Fruit fly (Drosophila melanogaster) whole organism, embryonic: Measurements from ENCODE around the gene Root.

Experiments used
- Asciz ChIP-seq: fragments of 200-800 bp; sonication (Bioruptor generic); optimal IDR thresholded peaks from 2 replicates; lab custom pipeline; 2017; ENCODE audit warnings: missing biosample characterization, mild to moderate bottlenecking, missing genetic modification characterization, missing genetic modification reagents
- Bdp1 ChIP-seq: fragments of 200-800 bp; sonication (Bioruptor generic); optimal IDR thresholded peaks from 3 replicates; lab custom pipeline; 2016; ENCODE audit warnings: missing biosample characterization, missing genetic modification characterization
- CG10979 ChIP-seq: fragments of 200-800 bp; sonication (Bioruptor generic); optimal IDR thresholded peaks from 2 replicates; lab custom pipeline; 2018; ENCODE audit warnings: missing biosample characterization, mild to moderate bottlenecking, missing genetic modification characterization, moderate library complexity
- CG12769 ChIP-seq: fragments of 200-800 bp; sonication (Bioruptor generic); optimal IDR thresholded peaks from 2 replicates; lab custom pipeline; 2019; ENCODE audit warnings: missing biosample characterization, mild to moderate bottlenecking, missing genetic modification characterization, moderate library complexity
- CG12942 ChIP-seq: fragments of 200-800 bp; sonication (Bioruptor generic); optimal IDR thresholded peaks from 3 replicates; lab custom pipeline; 2016; ENCODE audit warnings: missing biosample characterization, missing genetic modification characterization
- CG13775 ChIP-seq: fragments of 200-800 bp; sonication (Bioruptor generic); optimal IDR thresholded peaks from 3 replicates; lab custom pipeline; 2017; ENCODE audit warnings: missing biosample characterization, mild to moderate bottlenecking, missing genetic modification characterization
- CG14965 ChIP-seq: fragments of 200-800 bp; sonication (Bioruptor generic); optimal IDR thresholded peaks from 2 replicates; lab custom pipeline; 2016; ENCODE audit warnings: missing biosample characterization, missing genetic modification characterization, borderline replicate concordance
- CG15601 ChIP-seq: fragments of 200-800 bp; sonication (Bioruptor generic); optimal IDR thresholded peaks from 3 replicates; lab custom pipeline; 2019; ENCODE audit warnings: missing biosample characterization, mild to moderate bottlenecking, missing genetic modification characterization, moderate library complexity
- CG17359 ChIP-seq: fragments of 200-800 bp; sonication (Bioruptor generic); optimal IDR thresholded peaks from 3 replicates; lab custom pipeline; 2018; ENCODE audit warnings: missing biosample characterization, mild to moderate bottlenecking, missing genetic modification characterization, moderate library complexity
- CG2116 ChIP-seq: fragments of 200-800 bp; sonication (Bioruptor generic); optimal IDR thresholded peaks from 3 replicates; lab custom pipeline; 2018; ENCODE audit warnings: missing biosample characterization, mild to moderate bottlenecking, missing genetic modification characterization
- CG2129 ChIP-seq: fragments of 200-800 bp; sonication (Bioruptor generic); IDR thresholded peaks from 2 replicates; pipeline ENCODE4 v1.3.6; 2022; ENCODE audit warnings: missing biosample characterization, missing genetic modification characterization; ENCODE audit not compliant: partially characterized antibody
- CG43689 ChIP-seq: fragments of 200-800 bp; sonication (Bioruptor generic); IDR thresholded peaks from 2 replicates; pipeline ENCODE4 v1.3.6; 2022; ENCODE audit warnings: missing biosample characterization, missing genetic modification characterization
- CG5180 ChIP-seq: fragments of 200-800 bp; sonication (Bioruptor generic); optimal IDR thresholded peaks from 3 replicates; lab custom pipeline; 2017; ENCODE audit warnings: missing biosample characterization, missing genetic modification characterization, mild to moderate bottlenecking, moderate library complexity, missing genetic modification reagents
- CG5245 ChIP-seq: fragments of 200-800 bp; sonication (Bioruptor generic); optimal IDR thresholded peaks from 3 replicates; lab custom pipeline; 2016; ENCODE audit warnings: missing biosample characterization, missing genetic modification characterization
- CG6175 ChIP-seq: fragments of 200-800 bp; sonication (Bioruptor generic); IDR thresholded peaks from 3 replicates; pipeline ENCODE4 v1.3.6; 2022; ENCODE audit warnings: missing biosample characterization, missing genetic modification characterization
- CG9932 ChIP-seq: fragments of 200-800 bp; sonication (Bioruptor generic); IDR thresholded peaks from 2 replicates; pipeline ENCODE4 v1.3.6; 2022; ENCODE audit warnings: missing biosample characterization, missing genetic modification characterization
- CrebB ChIP-seq: fragments of 200-800 bp; sonication (Bioruptor generic); optimal IDR thresholded peaks from 3 replicates; lab custom pipeline; 2018; ENCODE audit warnings: missing biosample characterization, mild to moderate bottlenecking, missing genetic modification characterization
- Dfd ChIP-seq, 2 experiments: fragments of >200 bp; optimal IDR thresholded peaks; 2 replicates each; lab custom pipeline; 2017; ENCODE audit warnings: missing biosample characterization in 2 of 2, missing genetic modification characterization in 2 of 2
- Dip2 ChIP-seq: fragments of 200-800 bp; sonication (Bioruptor generic); IDR thresholded peaks from 2 replicates; pipeline ENCODE4 v1.3.6; 2022; ENCODE audit warnings: missing biosample characterization, missing genetic modification characterization
- Doc3 ChIP-seq: fragments of 200-800 bp; sonication (Bioruptor generic); IDR thresholded peaks from 3 replicates; pipeline ENCODE4 v1.3.6; 2022; ENCODE audit warnings: missing biosample characterization, missing genetic modification characterization; ENCODE audit not compliant: partially characterized antibody
- E2f2 ChIP-seq: fragments of 200-800 bp; sonication (Bioruptor generic); IDR thresholded peaks from 2 replicates; pipeline ENCODE4 v1.3.6; 2022; ENCODE audit warnings: missing biosample characterization, missing genetic modification characterization
- ERR ChIP-seq: fragments of 200-800 bp; sonication (Bioruptor generic); optimal IDR thresholded peaks from 2 replicates; lab custom pipeline; 2016; ENCODE audit warnings: missing biosample characterization, missing genetic modification characterization
- H15 ChIP-seq: fragments of 200-800 bp; sonication (Bioruptor generic); IDR thresholded peaks from 3 replicates; pipeline ENCODE4 v1.3.6; 2022; ENCODE audit warnings: missing biosample characterization, missing genetic modification characterization
- Lim3 ChIP-seq: fragments of 200-800 bp; sonication (Bioruptor generic); IDR thresholded peaks from 2 replicates; pipeline ENCODE4 v1.3.6; 2022; ENCODE audit warnings: missing biosample characterization, missing genetic modification characterization
- NC2β ChIP-seq: fragments of 200-800 bp; sonication (Bioruptor generic); optimal IDR thresholded peaks from 2 replicates; lab custom pipeline; 2016; ENCODE audit warnings: missing biosample characterization, missing genetic modification characterization
- NFAT ChIP-seq: fragments of 200-800 bp; sonication (Bioruptor generic); IDR thresholded peaks from 2 replicates; pipeline ENCODE4 v1.3.6; 2022; ENCODE audit warnings: missing biosample characterization, missing genetic modification characterization
- Oaz ChIP-seq: fragments of 200-800 bp; sonication (Bioruptor generic); IDR thresholded peaks from 2 replicates; pipeline ENCODE4 v1.3.6; 2022; ENCODE audit warnings: missing biosample characterization, missing genetic modification characterization
- Opbp ChIP-seq: fragments of 200-800 bp; sonication (Bioruptor generic); IDR thresholded peaks from 3 replicates; pipeline ENCODE4 v1.3.6; 2022; ENCODE audit warnings: missing biosample characterization, missing genetic modification characterization; ENCODE audit not compliant: partially characterized antibody
- Rfx ChIP-seq: fragments of 200-800 bp; sonication (Bioruptor generic); IDR thresholded peaks from 2 replicates; pipeline ENCODE4 v1.3.6; 2022; ENCODE audit warnings: missing biosample characterization, missing genetic modification characterization
- Six4 ChIP-seq: fragments of 200-800 bp; sonication (Bioruptor generic); optimal IDR thresholded peaks from 2 replicates; lab custom pipeline; 2016; ENCODE audit warnings: missing biosample characterization, missing genetic modification characterization
- Taf1 ChIP-seq: fragments of 200-800 bp; sonication (Bioruptor generic); IDR thresholded peaks from 2 replicates; pipeline ENCODE4 v1.3.6; 2022; ENCODE audit warnings: missing biosample characterization, missing genetic modification characterization
- YL-1 ChIP-seq: fragments of 200-800 bp; sonication (Bioruptor generic); optimal IDR thresholded peaks from 3 replicates; lab custom pipeline; 2017; ENCODE audit warnings: missing biosample characterization, mild to moderate bottlenecking, missing genetic modification characterization
- chn ChIP-seq: fragments of 200-800 bp; sonication (Bioruptor generic); optimal IDR thresholded peaks from 2 replicates; lab custom pipeline; 2016; ENCODE audit warnings: missing biosample characterization, missing genetic modification characterization
- crc ChIP-seq: fragments of 200-800 bp; sonication (Bioruptor generic); optimal IDR thresholded peaks from 2 replicates; lab custom pipeline; 2016; ENCODE audit warnings: missing biosample characterization, missing genetic modification characterization
- dan ChIP-seq: fragments of 200-800 bp; sonication (Bioruptor generic); IDR thresholded peaks from 2 replicates; pipeline ENCODE4 v1.3.6; 2022; ENCODE audit warnings: missing biosample characterization, missing genetic modification characterization
- danr ChIP-seq: fragments of 200-800 bp; sonication (Bioruptor generic); IDR thresholded peaks from 2 replicates; pipeline ENCODE4 v1.3.6; 2022; ENCODE audit warnings: missing biosample characterization, missing genetic modification characterization
- dmrt11E ChIP-seq: fragments of 200-800 bp; sonication (Bioruptor generic); optimal IDR thresholded peaks from 3 replicates; lab custom pipeline; 2018; ENCODE audit warnings: missing biosample characterization, mild to moderate bottlenecking, missing genetic modification characterization, moderate library complexity
- dmrt99B ChIP-seq: fragments of 200-800 bp; sonication (Bioruptor generic); optimal IDR thresholded peaks from 2 replicates; lab custom pipeline; 2018; ENCODE audit warnings: missing biosample characterization, mild to moderate bottlenecking, missing genetic modification characterization, moderate library complexity
- exex ChIP-seq: fragments of 200-800 bp; sonication (Bioruptor generic); optimal IDR thresholded peaks from 4 replicates; lab custom pipeline; 2018; ENCODE audit warnings: missing biosample characterization, mild to moderate bottlenecking, missing genetic modification characterization, moderate library complexity
- fd102C ChIP-seq: fragments of 200-800 bp; sonication (Bioruptor generic); optimal IDR thresholded peaks from 2 replicates; lab custom pipeline; 2018; ENCODE audit warnings: missing biosample characterization, mild to moderate bottlenecking, missing genetic modification characterization, moderate library complexity
- ftz-f1 ChIP-seq: fragments of 200-800 bp; sonication (Bioruptor generic); optimal IDR thresholded peaks from 2 replicates; lab custom pipeline; 2016; ENCODE audit warnings: missing biosample characterization, missing genetic modification characterization
- fu2 ChIP-seq: fragments of 200-800 bp; sonication (Bioruptor generic); optimal IDR thresholded peaks from 2 replicates; lab custom pipeline; 2016; ENCODE audit warnings: missing biosample characterization, missing genetic modification characterization
- gem ChIP-seq: fragments of 200-800 bp; sonication (Bioruptor generic); optimal IDR thresholded peaks from 2 replicates; lab custom pipeline; 2019; ENCODE audit warnings: missing biosample characterization, mild to moderate bottlenecking, missing genetic modification characterization, moderate library complexity
- peb ChIP-seq: fragments of 200-800 bp; sonication (Bioruptor generic); IDR thresholded peaks from 2 replicates; pipeline ENCODE4 v1.3.6; 2022; ENCODE audit warnings: missing biosample characterization, missing genetic modification characterization
- sob ChIP-seq: fragments of 200-800 bp; sonication (Bioruptor generic); IDR thresholded peaks from 2 replicates; pipeline ENCODE4 v1.3.6; 2022; ENCODE audit warnings: missing biosample characterization, missing genetic modification characterization
- tll ChIP-seq, 2 experiments: fragments of 200-800 bp in 1 of 2; fragments of >200 bp in 1 of 2; sonication (Bioruptor generic) in 1 of 2; optimal IDR thresholded peaks; 2 replicates each; lab custom pipeline; 2017 to 2019; ENCODE audit warnings: missing biosample characterization in 2 of 2, missing genetic modification characterization in 2 of 2, mild to moderate bottlenecking in 1 of 2, moderate library complexity in 1 of 2
- ttk ChIP-seq: fragments of 200-800 bp; sonication (Bioruptor generic); IDR thresholded peaks from 2 replicates; pipeline ENCODE4 v2.1.2; 2022; ENCODE audit warnings: missing biosample characterization, missing genetic modification characterization
- twi ChIP-seq: fragments of 200-800 bp; optimal IDR thresholded peaks from 2 replicates; lab custom pipeline; 2019; ENCODE audit warnings: missing biosample characterization, mild to moderate bottlenecking, missing genetic modification characterization, moderate library complexity
- vfl ChIP-seq: fragments of 200-800 bp; sonication (Bioruptor generic); optimal IDR thresholded peaks from 2 replicates; lab custom pipeline; 2016; ENCODE audit warnings: missing biosample characterization, missing genetic modification characterization
- z ChIP-seq: fragments of 200-800 bp; sonication (Bioruptor generic); IDR thresholded peaks from 3 replicates; pipeline ENCODE4 v1.3.6; 2022; ENCODE audit warnings: missing biosample characterization, missing genetic modification characterization

Gene Root

DNA sequence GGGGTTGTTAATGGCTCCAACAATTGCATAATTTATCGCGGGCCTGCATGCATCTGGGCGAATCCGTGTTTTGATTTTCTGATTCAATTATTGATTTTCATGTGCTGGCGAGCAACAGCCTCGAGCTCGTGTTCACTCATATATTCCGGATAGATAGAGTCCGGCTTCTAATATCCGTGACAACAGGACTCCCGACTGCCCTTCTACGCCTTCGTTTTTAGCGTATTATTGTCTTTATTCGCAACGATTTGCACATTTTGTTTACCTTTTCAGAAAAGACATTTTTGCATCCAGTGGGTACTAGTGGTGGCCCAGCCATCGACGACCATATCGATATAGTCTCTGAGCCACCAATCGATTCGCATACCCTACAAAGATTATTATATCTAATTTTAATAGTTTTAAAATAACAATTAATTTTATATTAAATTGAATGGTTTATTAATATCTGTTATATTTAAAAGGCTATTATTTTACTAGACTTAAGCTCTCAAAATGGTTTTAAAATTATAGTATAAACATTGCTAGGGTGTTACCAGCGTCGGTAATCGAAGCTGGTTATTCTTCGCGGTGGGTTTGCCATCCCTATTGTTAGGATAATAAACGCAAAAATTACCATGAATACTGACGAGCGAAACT, 48.2 kb downstream of the Root start, which contains the start of the genes Myo95E and TBC1d7 (continued):
- peak; percentile 84 for TF ChIP-seq Taf1
- no peak for TF ChIP-seq ftz-f1 (GFP tag; lab: Kevin White, UChicago)
- no peak for TF ChIP-seq Bdp1 (GFP tag; lab: Kevin White, UChicago)
- peak; percentile 71 for TF ChIP-seq CG5245 (GFP tag; lab: Kevin White, UChicago)
- TF ChIP-seq dmrt99B: no peak
- peak; percentile 89 for TF ChIP-seq peb (GFP tag; lab: Robert Waterston, UW)
- peak; percentile 78 for TF ChIP-seq CG12942 (GFP tag; lab: Kevin White, UChicago)
- TF ChIP-seq CG6175: peak; percentile 72
- TF ChIP-seq CG15601 (tag; lab: Kevin White, UChicago): no peak
- TF ChIP-seq twi (tag; lab: Kevin White, UChicago): peak; percentile 62
- peak; percentile 60 for TF ChIP-seq CrebB (tag; lab: Kevin White, UChicago)
- TF ChIP-seq YL-1 (GFP tag; lab: Kevin White, UChicago): peak; percentile 76
- peak; percentile 92 for TF ChIP-seq sob (GFP tag; lab: Robert Waterston, UW)
- TF ChIP-seq vfl (GFP tag; lab: Kevin White, UChicago): peak; percentile 61
- peak; percentile 87 for TF ChIP-seq dmrt11E (tag; lab: Kevin White, UChicago)
- peak; percentile 68 for TF ChIP-seq dan (GFP tag; lab: Robert Waterston, UW)
- peak; percentile 95 for TF ChIP-seq Rfx
- TF ChIP-seq Six4 (GFP tag; lab: Kevin White, UChicago): peak; percentile 76
- TF ChIP-seq CG14965 (GFP tag; lab: Kevin White, UChicago): no peak
- peak; percentile 87 for TF ChIP-seq NFAT (GFP tag; lab: Robert Waterston, UW)
- peak; percentile 93 for TF ChIP-seq Oaz (GFP tag; lab: Robert Waterston, UW)
- peak; percentile 88 for TF ChIP-seq CG17359 (tag; lab: Kevin White, UChicago)
- no peak for TF ChIP-seq Dfd (GFP tag; optimal IDR thresholded peaks at IDR 0.05; lab: Kevin White, UChicago)
- peak; percentile 93 for TF ChIP-seq H15
- no peak for TF ChIP-seq crc
- TF ChIP-seq CG2116: peak; percentile 80
- TF ChIP-seq ttk (GFP tag; lab: Robert Waterston, UW): peak; percentile 92
- TF ChIP-seq CG12769 (tag; lab: Kevin White, UChicago): no peak
- TF ChIP-seq z (GFP tag; lab: Robert Waterston, UW): peak; percentile 51; the same call in 1 of the 3 replicates
- peak; percentile 97 for TF ChIP-seq CG9932 (GFP tag; lab: Robert Waterston, UW)
- peak; percentile 37; the same call in 1 of the 3 replicates for TF ChIP-seq Opbp
- peak; percentile 95 for TF ChIP-seq danr
- no peak for TF ChIP-seq ERR
- TF ChIP-seq CG43689 (GFP tag; lab: Robert Waterston, UW): peak; percentile 87
- TF ChIP-seq CG13775 (GFP tag; lab: Kevin White, UChicago): peak; percentile 88
- no peak for TF ChIP-seq Dip2 (GFP tag; lab: Robert Waterston, UW)
- TF ChIP-seq chn (GFP tag; lab: Kevin White, UChicago): peak; percentile 70
- no peak for TF ChIP-seq CG5180
- peak; percentile 86 for TF ChIP-seq CG10979
- TF ChIP-seq Doc3: peak; percentile 57; the same call in 2 of the 3 replicates
- no peak for TF ChIP-seq tll (GFP tag; optimal IDR thresholded peaks at IDR 0.05; lab: Kevin White, UChicago)
- TF ChIP-seq exex (tag; lab: Kevin White, UChicago): peak; percentile 53
- TF ChIP-seq fd102C (GFP tag; lab: Kevin White, UChicago): peak; percentile 35
- no peak for TF ChIP-seq fu2 (GFP tag; lab: Kevin White, UChicago)
- TF ChIP-seq CG2129 (GFP tag; lab: Robert Waterston, UW): peak; percentile 59
- peak; percentile 95 for TF ChIP-seq gem
- TF ChIP-seq NC2β: no peak
- peak; percentile 85 for TF ChIP-seq Lim3 (GFP tag; lab: Robert Waterston, UW)
- no peak for TF ChIP-seq Asciz
- peak; percentile 71 for TF ChIP-seq E2f2 (GFP tag; lab: Robert Waterston, UW)
